Fruit fly (Drosophila melanogaster) whole organism, embryonic: ENCODE data around the gene Gdi.
A peak's percentile ranks its signal among the peaks of the same experiment; 100 is the strongest.

Experiments used
- Bdp1 ChIP-seq: fragments of 200-800 bp; sonication (Bioruptor generic); optimal IDR thresholded peaks from 3 replicates; lab custom pipeline; 2016; ENCODE audit warnings: missing biosample characterization, missing genetic modification characterization
- CG10321 ChIP-seq: fragments of 200-800 bp; sonication (Bioruptor generic); IDR thresholded peaks from 2 replicates; pipeline ENCODE4 v1.3.6; 2022; ENCODE audit warnings: missing biosample characterization, missing genetic modification characterization
- CG11398 ChIP-seq: fragments of 200-800 bp; sonication (Bioruptor generic); optimal IDR thresholded peaks from 2 replicates; lab custom pipeline; 2016; ENCODE audit warnings: missing biosample characterization, missing genetic modification characterization
- CG12744 ChIP-seq: fragments of 200-800 bp; sonication (Bioruptor generic); optimal IDR thresholded peaks from 2 replicates; lab custom pipeline; 2016; ENCODE audit warnings: missing biosample characterization, missing genetic modification characterization
- CG12942 ChIP-seq: fragments of 200-800 bp; sonication (Bioruptor generic); optimal IDR thresholded peaks from 3 replicates; lab custom pipeline; 2016; ENCODE audit warnings: missing biosample characterization, missing genetic modification characterization
- CG14667 ChIP-seq: fragments of 200-800 bp; sonication (Bioruptor generic); IDR thresholded peaks from 2 replicates; pipeline ENCODE4 v1.3.6; 2022; ENCODE audit warnings: missing biosample characterization, missing genetic modification characterization
- CG1647 ChIP-seq: fragments of 200-800 bp; sonication (Bioruptor generic); optimal IDR thresholded peaks from 3 replicates; lab custom pipeline; 2016; ENCODE audit warnings: missing biosample characterization, missing genetic modification characterization
- CG17361 ChIP-seq: fragments of 200-800 bp; sonication (Bioruptor generic); IDR thresholded peaks from 3 replicates; pipeline ENCODE4 v1.3.6; 2022; ENCODE audit warnings: missing biosample characterization, missing genetic modification characterization
- CG2120 ChIP-seq: fragments of 200-800 bp; sonication (Bioruptor generic); optimal IDR thresholded peaks from 3 replicates; lab custom pipeline; 2016; ENCODE audit warnings: missing biosample characterization, missing genetic modification characterization
- CG30431 ChIP-seq: fragments of 200-800 bp; sonication (Bioruptor generic); optimal IDR thresholded peaks from 2 replicates; lab custom pipeline; 2017; ENCODE audit warnings: missing biosample characterization, missing genetic modification characterization
- CG3281 ChIP-seq: fragments of 200-800 bp; sonication (Bioruptor generic); optimal IDR thresholded peaks from 3 replicates; lab custom pipeline; 2017; ENCODE audit warnings: missing biosample characterization, mild to moderate bottlenecking, missing genetic modification characterization
- CG3847 ChIP-seq: fragments of 200-800 bp; sonication (Bioruptor generic); IDR thresholded peaks from 2 replicates; pipeline ENCODE4 v1.3.6; 2022; ENCODE audit warnings: missing biosample characterization, missing genetic modification characterization
- CG5245 ChIP-seq: fragments of 200-800 bp; sonication (Bioruptor generic); optimal IDR thresholded peaks from 3 replicates; lab custom pipeline; 2016; ENCODE audit warnings: missing biosample characterization, missing genetic modification characterization
- CG6272 ChIP-seq: fragments of 200-800 bp; sonication (Bioruptor generic); IDR thresholded peaks from 2 replicates; pipeline ENCODE4 v1.3.6; 2022; ENCODE audit warnings: missing biosample characterization, missing genetic modification characterization
- CG6683 ChIP-seq: fragments of 200-800 bp; sonication (Bioruptor generic); optimal IDR thresholded peaks from 2 replicates; lab custom pipeline; 2017; ENCODE audit warnings: missing biosample characterization, mild to moderate bottlenecking, missing genetic modification characterization, missing genetic modification reagents
- CG6791 ChIP-seq: fragments of 200-800 bp; sonication (Bioruptor generic); IDR thresholded peaks from 3 replicates; pipeline ENCODE4 v1.3.6; 2022; ENCODE audit warnings: missing biosample characterization, missing genetic modification characterization; ENCODE audit not compliant: partially characterized antibody
- CG6813 ChIP-seq: fragments of 200-800 bp; sonication (Bioruptor generic); optimal IDR thresholded peaks from 2 replicates; lab custom pipeline; 2017; ENCODE audit warnings: missing biosample characterization, missing genetic modification characterization, mild to moderate bottlenecking, moderate library complexity, missing genetic modification reagents
- CG7357 ChIP-seq: fragments of 200-800 bp; sonication (Bioruptor generic); IDR thresholded peaks from 3 replicates; pipeline ENCODE4 v1.3.6; 2022; ENCODE audit warnings: missing biosample characterization, missing genetic modification characterization
- CG7963 ChIP-seq: fragments of 200-800 bp; sonication (Bioruptor generic); IDR thresholded peaks from 3 replicates; pipeline ENCODE4 v1.3.6; 2022; ENCODE audit warnings: missing biosample characterization, missing genetic modification characterization; ENCODE audit not compliant: partially characterized antibody
- CG8359 ChIP-seq: fragments of 200-800 bp; sonication (Bioruptor generic); optimal IDR thresholded peaks from 2 replicates; lab custom pipeline; 2017; ENCODE audit warnings: missing biosample characterization, mild to moderate bottlenecking, missing genetic modification characterization, borderline replicate concordance
- Dek ChIP-seq: fragments of 200-800 bp; sonication (Bioruptor generic); optimal IDR thresholded peaks from 3 replicates; lab custom pipeline; 2019; ENCODE audit warnings: missing biosample characterization, mild to moderate bottlenecking, missing genetic modification characterization, moderate library complexity
- Dfd ChIP-seq, 2 experiments: fragments of >200 bp; optimal IDR thresholded peaks; 2 replicates each; lab custom pipeline; 2017; ENCODE audit warnings: missing biosample characterization in 2 of 2, missing genetic modification characterization in 2 of 2
- Dip2 ChIP-seq: fragments of 200-800 bp; sonication (Bioruptor generic); IDR thresholded peaks from 2 replicates; pipeline ENCODE4 v1.3.6; 2022; ENCODE audit warnings: missing biosample characterization, missing genetic modification characterization
- Dip3 ChIP-seq: fragments of 200-800 bp; sonication (Bioruptor generic); optimal IDR thresholded peaks from 3 replicates; lab custom pipeline; 2016; ENCODE audit warnings: missing biosample characterization, missing genetic modification characterization
- Drgx ChIP-seq: fragments of 200-800 bp; sonication (Bioruptor generic); IDR thresholded peaks from 2 replicates; pipeline ENCODE4 v1.3.6; 2022; ENCODE audit warnings: missing biosample characterization, missing genetic modification characterization
- Rx ChIP-seq: fragments of 200-800 bp; sonication (Bioruptor generic); IDR thresholded peaks from 2 replicates; pipeline ENCODE4 v1.3.6; 2022; ENCODE audit warnings: missing biosample characterization, missing genetic modification characterization
- Side ChIP-seq: fragments of 200-800 bp; sonication (Bioruptor generic); optimal IDR thresholded peaks from 2 replicates; lab custom pipeline; 2016; ENCODE audit warnings: missing biosample characterization, missing genetic modification characterization
- Six4 ChIP-seq: fragments of 200-800 bp; sonication (Bioruptor generic); optimal IDR thresholded peaks from 2 replicates; lab custom pipeline; 2016; ENCODE audit warnings: missing biosample characterization, missing genetic modification characterization
- Taf1 ChIP-seq: fragments of 200-800 bp; sonication (Bioruptor generic); IDR thresholded peaks from 2 replicates; pipeline ENCODE4 v1.3.6; 2022; ENCODE audit warnings: missing biosample characterization, missing genetic modification characterization
- Xrp1 ChIP-seq: fragments of 200-800 bp; sonication (Bioruptor generic); IDR thresholded peaks from 2 replicates; pipeline ENCODE4 v1.3.6; 2022; ENCODE audit warnings: missing biosample characterization, missing genetic modification characterization
- ara ChIP-seq: fragments of 200-800 bp; sonication (Bioruptor generic); IDR thresholded peaks from 2 replicates; pipeline ENCODE4 v1.3.6; 2022; ENCODE audit warnings: missing biosample characterization, missing genetic modification characterization
- bsh ChIP-seq, 2 experiments: fragments of 200-800 bp; sonication (Bioruptor generic); optimal IDR thresholded peaks; 2 replicates each; lab custom pipeline; 2017 to 2018; ENCODE audit warnings: mild to moderate bottlenecking in 2 of 2, missing biosample characterization in 2 of 2, missing genetic modification characterization in 2 of 2, moderate library complexity in 1 of 2
- cad ChIP-seq: fragments of >200 bp; optimal IDR thresholded peaks from 2 replicates; lab custom pipeline; 2017; ENCODE audit warnings: missing biosample characterization, missing genetic modification characterization
- chif ChIP-seq, 2 experiments: fragments of 200-800 bp; sonication (Bioruptor generic); optimal IDR thresholded peaks; 3 replicates each; lab custom pipeline; 2016; ENCODE audit warnings: missing biosample characterization in 2 of 2, missing genetic modification characterization in 2 of 2
- dysf ChIP-seq: fragments of 200-800 bp; sonication (Bioruptor generic); IDR thresholded peaks from 3 replicates; pipeline ENCODE4 v1.3.6; 2022; ENCODE audit warnings: missing biosample characterization, missing genetic modification characterization
- gsb ChIP-seq: fragments of 200-800 bp; sonication (Bioruptor generic); IDR thresholded peaks from 2 replicates; pipeline ENCODE4 v1.3.6; 2022; ENCODE audit warnings: missing biosample characterization, missing genetic modification characterization
- ham ChIP-seq: fragments of 200-800 bp; sonication (Bioruptor generic); IDR thresholded peaks from 2 replicates; pipeline ENCODE4 v1.3.6; 2022; ENCODE audit warnings: missing biosample characterization, missing genetic modification characterization
- hkb ChIP-seq, 2 experiments: fragments of 200-800 bp in 1 of 2; fragments of >200 bp in 1 of 2; sonication (Bioruptor generic) in 1 of 2; IDR thresholded peaks in 1 of 2; optimal IDR thresholded peaks in 1 of 2; 2 replicates each; pipeline versions ENCODE4 v1.3.6 to Lab custom; 2017 to 2022; ENCODE audit warnings: missing biosample characterization in 1 of 2, missing genetic modification characterization in 1 of 2
- insv ChIP-seq, 2 experiments: fragments of 200-800 bp; sonication (Bioruptor generic); optimal IDR thresholded peaks; 3 replicates each; lab custom pipeline; 2016 to 2018; ENCODE audit warnings: missing biosample characterization in 2 of 2, missing genetic modification characterization in 2 of 2
- lbe ChIP-seq: fragments of 200-800 bp; sonication (Bioruptor generic); optimal IDR thresholded peaks from 2 replicates; lab custom pipeline; 2016; ENCODE audit warnings: missing biosample characterization, mild to moderate bottlenecking, missing genetic modification characterization
- mam ChIP-seq: fragments of 200-800 bp; sonication (Bioruptor generic); optimal IDR thresholded peaks from 3 replicates; lab custom pipeline; 2016; ENCODE audit warnings: missing biosample characterization, missing genetic modification characterization
- sim ChIP-seq: fragments of 200-800 bp; sonication (Bioruptor generic); IDR thresholded peaks from 2 replicates; pipeline ENCODE4 v1.3.6; 2022; ENCODE audit warnings: missing biosample characterization, missing genetic modification characterization
- sisA ChIP-seq: fragments of 200-800 bp; sonication (Bioruptor generic); IDR thresholded peaks from 2 replicates; pipeline ENCODE4 v1.3.6; 2022; ENCODE audit warnings: missing biosample characterization, missing genetic modification characterization
- stwl ChIP-seq: fragments of 200-800 bp; sonication (Bioruptor generic); optimal IDR thresholded peaks from 3 replicates; lab custom pipeline; 2018; ENCODE audit warnings: missing biosample characterization, mild to moderate bottlenecking, missing genetic modification characterization, moderate library complexity
- tll ChIP-seq, 2 experiments: fragments of 200-800 bp in 1 of 2; fragments of >200 bp in 1 of 2; sonication (Bioruptor generic) in 1 of 2; optimal IDR thresholded peaks; 2 replicates each; lab custom pipeline; 2017 to 2019; ENCODE audit warnings: missing biosample characterization in 2 of 2, missing genetic modification characterization in 2 of 2, mild to moderate bottlenecking in 1 of 2, moderate library complexity in 1 of 2
- trem ChIP-seq: fragments of 200-800 bp; optimal IDR thresholded peaks from 3 replicates; lab custom pipeline; 2019; ENCODE audit warnings: missing biosample characterization, mild to moderate bottlenecking, missing genetic modification characterization, moderate library complexity
- vvl ChIP-seq: fragments of 200-800 bp; sonication (Bioruptor generic); IDR thresholded peaks from 2 replicates; pipeline ENCODE4 v1.3.6; 2022; ENCODE audit warnings: missing biosample characterization, missing genetic modification characterization
- zf30C ChIP-seq: fragments of 200-800 bp; sonication (Bioruptor generic); optimal IDR thresholded peaks from 3 replicates; lab custom pipeline; 2018; ENCODE audit warnings: missing biosample characterization, mild to moderate bottlenecking, missing genetic modification characterization
- zfh1 ChIP-seq: fragments of 200-800 bp; sonication (Bioruptor generic); IDR thresholded peaks from 3 replicates; pipeline ENCODE4 v1.3.6; 2022; ENCODE audit warnings: missing biosample characterization, missing genetic modification characterization

Gdi gene

dm6 chr2L:9498185-9498984, 3.7 kb upstream of the Gdi start (continued):
- TF ChIP-seq CG2120 (GFP tag; lab: Kevin White, UChicago), result peak; percentile 79
- TF ChIP-seq insv (GFP tag; optimal IDR thresholded peaks at IDR 0.05; lab: Kevin White, UChicago), result no peak
- TF ChIP-seq Rx (GFP tag; lab: Robert Waterston, UW), result no peak
- TF ChIP-seq CG3847 (GFP tag; lab: Robert Waterston, UW), result peak; percentile 48; the same call in 1 of the 2 replicates
- peak; percentile 34 for TF ChIP-seq sisA (GFP tag; lab: Robert Waterston, UW)
- 0 out of 3 replicates have a peak, but pooled peaks have one; percentile 29 for TF ChIP-seq CG7357 (GFP tag; lab: Robert Waterston, UW)
- peak; percentile 74 for TF ChIP-seq mam
- no peak for TF ChIP-seq Dfd (GFP tag; optimal IDR thresholded peaks at IDR 0.05; lab: Kevin White, UChicago)
- peak; percentile 79; the same call in 2 of the 3 replicates for TF ChIP-seq CG17361 (GFP tag; lab: Robert Waterston, UW)
- TF ChIP-seq CG30431, result no peak
- TF ChIP-seq CG1647 (GFP tag; lab: Kevin White, UChicago), result peak; percentile 17
- no peak for TF ChIP-seq Bdp1 (GFP tag; lab: Kevin White, UChicago)
- no peak for TF ChIP-seq Dip2
- no peak for TF ChIP-seq stwl (tag; lab: Kevin White, UChicago)
- TF ChIP-seq CG10321 (GFP tag; lab: Robert Waterston, UW), result 0 out of 2 replicates have a peak, but pooled peaks have one; percentile 16
- TF ChIP-seq chif (GFP tag; optimal IDR thresholded peaks at IDR 0.05; lab: Kevin White, UChicago), result peak; percentile 30 to 68
- peak; percentile 27 for TF ChIP-seq CG12942 (GFP tag; lab: Kevin White, UChicago)
- no peak for TF ChIP-seq lbe
- TF ChIP-seq CG11398, result no peak
- 0 out of 2 replicates have a peak, but pooled peaks have one; percentile 9 for TF ChIP-seq CG14667
- peak; percentile 51 for TF ChIP-seq CG5245
- TF ChIP-seq CG6791 (GFP tag; lab: Robert Waterston, UW), result no peak
- peak; percentile 32 for TF ChIP-seq CG12744 (GFP tag; lab: Kevin White, UChicago)
- TF ChIP-seq Taf1, result no peak
- no peak for TF ChIP-seq zf30C (GFP tag; lab: Kevin White, UChicago)

- TF ChIP-seq dysf (GFP tag; lab: Robert Waterston, UW), result 0 out of 3 replicates have a peak, but pooled peaks have one; percentile 15
- peak; percentile 34 for TF ChIP-seq Side (GFP tag; lab: Kevin White, UChicago)
- TF ChIP-seq vvl (GFP tag; lab: Robert Waterston, UW), result peak; percentile 30; the same call in 1 of the 2 replicates
- TF ChIP-seq Drgx, result 0 out of 2 replicates have a peak, but pooled peaks have one; percentile 16
- TF ChIP-seq CG6272 (GFP tag; lab: Robert Waterston, UW), result no peak
- peak; percentile 45; the same call in 1 of the 3 replicates for TF ChIP-seq zfh1 (GFP tag; lab: Robert Waterston, UW)
- 0 out of 2 replicates have a peak, but pooled peaks have one; percentile 39 for TF ChIP-seq sim (GFP tag; lab: Robert Waterston, UW)
- TF ChIP-seq bsh (GFP tag; optimal IDR thresholded peaks at IDR 0.05; lab: Kevin White, UChicago), result peak in 1 of 2 experiments; percentile 12
- no peak for TF ChIP-seq CG6683 (GFP tag; lab: Kevin White, UChicago)
- no peak for TF ChIP-seq ham (GFP tag; lab: Robert Waterston, UW)
- 0 out of 2 replicates have a peak, but pooled peaks have one; percentile 31 for TF ChIP-seq ara (GFP tag; lab: Robert Waterston, UW)
- TF ChIP-seq CG8359, result peak; percentile 29
- TF ChIP-seq CG7963 (GFP tag; lab: Robert Waterston, UW), result no peak
- peak in 1 of 2 experiments; percentile 9 for TF ChIP-seq tll (GFP tag; optimal IDR thresholded peaks at IDR 0.05; lab: Kevin White, UChicago)
- no peak for TF ChIP-seq Dek (tag; lab: Kevin White, UChicago)
- TF ChIP-seq Xrp1 (GFP tag; lab: Robert Waterston, UW), result 0 out of 2 replicates have a peak, but pooled peaks have one; percentile 42
- no peak for TF ChIP-seq hkb (optimal IDR thresholded peaks at IDR 0.05; lab: Kevin White, UChicago)
- TF ChIP-seq hkb (GFP tag; IDR thresholded peaks at IDR 0.05; lab: Robert Waterston, UW), result 0 out of 2 replicates have a peak, but pooled peaks have one; percentile 26
- no peak for TF ChIP-seq trem (tag; lab: Kevin White, UChicago)
- peak; percentile 34 for TF ChIP-seq CG6813 (GFP tag; lab: Kevin White, UChicago)
- no peak for TF ChIP-seq CG3281 (GFP tag; lab: Kevin White, UChicago)
- no peak for TF ChIP-seq cad
- TF ChIP-seq Dip3 (GFP tag; lab: Kevin White, UChicago), result no peak
- peak; percentile 27 for TF ChIP-seq CG11398
- no peak for TF ChIP-seq gsb (GFP tag; lab: Robert Waterston, UW)
- no peak for TF ChIP-seq Six4 (GFP tag; lab: Kevin White, UChicago)
Observed at dm6 chr2L:9497285-9497660, 2.6 kb upstream of the Gdi start.
